Worm (Caenorhabditis elegans) whole organism, L4/young adult: ENCODE data around the gene pgam-5.

Experiments
- W03F9.2 ChIP-seq: fragments of 150-350 bp; optimal IDR thresholded peaks from 2 replicates; lab custom pipeline; 2014; ENCODE audit warnings: missing biosample characterization, missing genetic modification characterization
- dao-5 ChIP-seq: sonication (generic microtip); optimal IDR thresholded peaks from 2 replicates; lab custom pipeline; 2016; ENCODE audit warnings: missing genotype, missing genetic modification characterization, moderate library complexity, missing compliant biosample characterization
- him-1 ChIP-seq: sonication (generic microtip); optimal IDR thresholded peaks from 2 replicates; lab custom pipeline; 2016; ENCODE audit warnings: missing genotype, missing genetic modification reagents, missing genetic modification characterization, missing compliant biosample characterization

- TF ChIP-seq W03F9.2 (tag; lab: Kevin White, UChicago) (no peak), dao-5 (tag; lab: Kevin White, UChicago) (no peak), him-1 (tag; lab: Kevin White, UChicago) (no peak)
Observed at ce11 chrII:7640161-7640841, 41.7 kb upstream of the pgam-5 start.
